Fruit fly (Drosophila melanogaster): ENCODE data around the gene Pgant5.
A peak's percentile ranks its signal among the peaks of the same experiment; 100 is the strongest.

Gene Pgant5

DNA sequence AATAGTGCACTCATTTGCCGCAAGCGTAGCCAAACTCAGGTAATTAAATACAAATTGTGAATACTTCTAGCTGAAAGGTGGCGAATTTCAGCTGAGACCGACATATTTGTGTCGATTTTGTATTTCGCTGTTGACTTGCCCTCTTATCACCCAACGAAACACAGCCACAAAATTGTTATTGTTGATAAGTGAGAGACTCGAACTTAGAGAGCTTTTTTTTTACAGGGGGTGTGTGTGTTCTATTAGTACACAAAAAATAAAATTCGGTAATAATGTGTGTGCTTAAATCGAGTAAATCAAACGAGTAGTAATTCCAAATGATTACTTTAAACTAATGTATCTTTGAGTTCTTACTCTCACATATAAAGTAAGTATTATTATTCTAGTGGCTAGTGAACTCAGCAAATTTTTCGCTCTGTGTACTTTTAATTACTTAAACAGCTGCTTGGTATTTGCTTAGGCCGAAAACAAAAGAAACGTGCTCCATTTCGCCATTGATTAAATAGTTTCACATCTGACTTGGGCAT, 32.4 kb downstream of the Pgant5 start (continued):
- TF ChIP-seq CG12155 (GFP tag; optimal IDR thresholded peaks at IDR 0.05) (peak; percentile 42), CoRest (tag; optimal IDR thresholded peaks at IDR 0.05) (peak; percentile 28), NC2α (GFP tag; optimal IDR thresholded peaks at IDR 0.05) (no peak), CG4617 (GFP tag; optimal IDR thresholded peaks at IDR 0.05; ENCODE audit: borderline replicate concordance) (no peak), Ada2b (GFP tag; IDR thresholded peaks at IDR 0.05) (peak; percentile 66), CG10654 (GFP tag; optimal IDR thresholded peaks at IDR 0.05) (peak; percentile 46), CG15479 (GFP tag; optimal IDR thresholded peaks at IDR 0.05) (no peak), CG11560 (tag; IDR thresholded peaks at IDR 0.05) (peak; percentile 35; the same call in 1 of the 3 replicates), vnd (GFP tag; IDR thresholded peaks at IDR 0.05; ENCODE audit: partially characterized antibody) (no peak), nau (GFP tag; optimal IDR thresholded peaks at IDR 0.05) (peak; percentile 81), BEAF-32 (GFP tag; optimal IDR thresholded peaks at IDR 0.05) (no peak), CG17829 (tag; optimal IDR thresholded peaks at IDR 0.05) (peak; percentile 30), YL-1 (GFP tag; optimal IDR thresholded peaks at IDR 0.05) (no peak), lmd (GFP tag; IDR thresholded peaks at IDR 0.05) (peak; percentile 63; the same call in 1 of the 2 replicates), Gug (GFP tag; IDR thresholded peaks at IDR 0.05) (no peak), Xbp1 (GFP tag; optimal IDR thresholded peaks at IDR 0.05) (peak; percentile 36), cad (GFP tag; optimal IDR thresholded peaks at IDR 0.05) (no peak), CG7839 (tag; optimal IDR thresholded peaks at IDR 0.05) (peak; percentile 80), fru (optimal IDR thresholded peaks at IDR 0.05) (no peak), D19B (GFP tag; optimal IDR thresholded peaks at IDR 0.05) (peak; percentile 22), btn (GFP tag; optimal IDR thresholded peaks at IDR 0.05) (no peak), CG8290 (GFP tag; optimal IDR thresholded peaks at IDR 0.05) (peak; percentile 17), CG8290 (tag; optimal IDR thresholded peaks at IDR 0.05) (peak in 1 of 2 experiments; percentile 49), CG7271 (tag; optimal IDR thresholded peaks at IDR 0.05) (no peak), CG6175 (GFP tag; IDR thresholded peaks at IDR 0.05) (no peak), CG12236 (GFP tag; optimal IDR thresholded peaks at IDR 0.05) (peak; percentile 27), Bteb2 (GFP tag; optimal IDR thresholded peaks at IDR 0.05) (peak; percentile 42), emc (GFP tag; optimal IDR thresholded peaks at IDR 0.05) (no peak), CG2875 (GFP tag; optimal IDR thresholded peaks at IDR 0.05) (peak; percentile 40), zf30C (GFP tag; optimal IDR thresholded peaks at IDR 0.05) (peak; percentile 70), CG4360 (GFP tag; IDR thresholded peaks at IDR 0.05) (peak; percentile 33; the same call in 1 of the 2 replicates), sima (GFP tag; optimal IDR thresholded peaks at IDR 0.05) (no peak), Atf-2 (GFP tag; optimal IDR thresholded peaks at IDR 0.05) (peak; percentile 19), corto (GFP tag; optimal IDR thresholded peaks at IDR 0.05) (peak; percentile 51), CG17568 (GFP tag; optimal IDR thresholded peaks at IDR 0.05) (peak; percentile 7), fd96Cb (tag; optimal IDR thresholded peaks at IDR 0.05) (peak; percentile 66), slp2 (GFP tag; optimal IDR thresholded peaks at IDR 0.05) (peak; percentile 32), CG12219 (GFP tag; optimal IDR thresholded peaks at IDR 0.05) (peak; percentile 52), CG18011 (GFP tag; optimal IDR thresholded peaks at IDR 0.05) (peak; percentile 38), CG1602 (GFP tag; optimal IDR thresholded peaks at IDR 0.05) (peak; percentile 40), CG12104 (GFP tag; optimal IDR thresholded peaks at IDR 0.05) (peak; percentile 51), Lim3 (GFP tag; IDR thresholded peaks at IDR 0.05) (no peak), CG1233 (GFP tag; optimal IDR thresholded peaks at IDR 0.05) (peak; percentile 52), repo (GFP tag; optimal IDR thresholded peaks at IDR 0.05) (peak; percentile 15), CkIIα-i1 (GFP tag; IDR thresholded peaks at IDR 0.05) (no peak), dmrt11E (tag; optimal IDR thresholded peaks at IDR 0.05) (no peak), Antp (GFP tag; optimal IDR thresholded peaks at IDR 0.05) (peak; percentile 68), grn (GFP tag; optimal IDR thresholded peaks at IDR 0.05) (peak; percentile 24), cg (GFP tag; optimal IDR thresholded peaks at IDR 0.05) (peak; percentile 30), Dfd (GFP tag; optimal IDR thresholded peaks at IDR 0.05) (no peak), crc (GFP tag; optimal IDR thresholded peaks at IDR 0.05) (peak; percentile 83)
